Fruit fly (Drosophila melanogaster) whole organism, embryonic: ENCODE results near the gene Cad96Cb.

ENCODE experiments used
- ATbp ChIP-seq: fragments of 200-800 bp; sonication (Bioruptor generic); optimal IDR thresholded peaks from 2 replicates; lab custom pipeline; 2017; ENCODE audit warnings: missing biosample characterization, mild to moderate bottlenecking, missing genetic modification characterization, missing genetic modification reagents
- Abd-B ChIP-seq: fragments of 200-800 bp; sonication (Bioruptor generic); optimal IDR thresholded peaks from 2 replicates; lab custom pipeline; 2018; ENCODE audit warnings: missing biosample characterization, mild to moderate bottlenecking, missing genetic modification characterization, moderate library complexity
- CG10274 ChIP-seq: fragments of 200-800 bp; sonication (Bioruptor generic); optimal IDR thresholded peaks from 3 replicates; lab custom pipeline; 2017; ENCODE audit warnings: missing biosample characterization, mild to moderate bottlenecking, missing genetic modification characterization
- CG12071 ChIP-seq: fragments of 200-800 bp; sonication (Bioruptor generic); optimal IDR thresholded peaks from 3 replicates; lab custom pipeline; 2018; ENCODE audit warnings: missing biosample characterization, mild to moderate bottlenecking, missing genetic modification characterization
- CG13123 ChIP-seq: fragments of 200-800 bp; sonication (Bioruptor generic); optimal IDR thresholded peaks from 2 replicates; lab custom pipeline; 2016; ENCODE audit warnings: missing biosample characterization, missing genetic modification characterization
- CG13287 ChIP-seq: fragments of 200-800 bp; sonication (Bioruptor generic); IDR thresholded peaks from 2 replicates; pipeline ENCODE4 v1.3.6; 2022; ENCODE audit warnings: missing biosample characterization, missing genetic modification characterization; ENCODE audit not compliant: partially characterized antibody
- CG13424 ChIP-seq: fragments of 200-800 bp; sonication (Bioruptor generic); optimal IDR thresholded peaks from 2 replicates; lab custom pipeline; 2019; ENCODE audit warnings: missing biosample characterization, mild to moderate bottlenecking, missing genetic modification characterization, moderate library complexity
- CG14441 ChIP-seq: fragments of 200-800 bp; sonication (Bioruptor generic); IDR thresholded peaks from 2 replicates; pipeline ENCODE4 v1.3.6; 2022; ENCODE audit warnings: missing biosample characterization, missing genetic modification characterization
- CG15696 ChIP-seq: fragments of 200-800 bp; sonication (Bioruptor generic); optimal IDR thresholded peaks from 2 replicates; lab custom pipeline; 2019; ENCODE audit warnings: missing biosample characterization, mild to moderate bottlenecking, missing genetic modification characterization, moderate library complexity
- CG18619 ChIP-seq: fragments of 200-800 bp; sonication (Bioruptor generic); optimal IDR thresholded peaks from 3 replicates; lab custom pipeline; 2017; ENCODE audit warnings: missing biosample characterization, mild to moderate bottlenecking, missing genetic modification characterization
- CG2120 ChIP-seq: fragments of 200-800 bp; sonication (Bioruptor generic); optimal IDR thresholded peaks from 3 replicates; lab custom pipeline; 2016; ENCODE audit warnings: missing biosample characterization, missing genetic modification characterization
- CG32772 ChIP-seq: fragments of 200-800 bp; sonication (Bioruptor generic); IDR thresholded peaks from 2 replicates; pipeline ENCODE4 v1.3.6; 2022; ENCODE audit warnings: missing biosample characterization, missing genetic modification characterization
- CG33557 ChIP-seq: fragments of 200-800 bp; sonication (Bioruptor generic); optimal IDR thresholded peaks from 2 replicates; lab custom pipeline; 2019; ENCODE audit warnings: missing biosample characterization, mild to moderate bottlenecking, missing genetic modification characterization, moderate library complexity
- CG34224 ChIP-seq: fragments of 200-800 bp; sonication (Bioruptor generic); IDR thresholded peaks from 3 replicates; pipeline ENCODE4 v1.3.6; 2022; ENCODE audit warnings: missing biosample characterization, missing genetic modification characterization; ENCODE audit not compliant: partially characterized antibody
- CG6765 ChIP-seq: fragments of 200-800 bp; sonication (Bioruptor generic); optimal IDR thresholded peaks from 3 replicates; lab custom pipeline; 2017; ENCODE audit warnings: missing biosample characterization, mild to moderate bottlenecking, missing genetic modification characterization
- CoRest ChIP-seq: fragments of 200-800 bp; sonication (Bioruptor generic); optimal IDR thresholded peaks from 3 replicates; lab custom pipeline; 2018; ENCODE audit warnings: missing biosample characterization, mild to moderate bottlenecking, missing genetic modification characterization, moderate library complexity
- Dbx ChIP-seq: fragments of 200-800 bp; sonication (Bioruptor generic); IDR thresholded peaks from 3 replicates; pipeline ENCODE4 v1.3.6; 2022; ENCODE audit warnings: missing biosample characterization, missing genetic modification characterization
- Gsc ChIP-seq: fragments of 200-800 bp; sonication (Bioruptor generic); IDR thresholded peaks from 2 replicates; pipeline ENCODE4 v1.3.6; 2022; ENCODE audit warnings: missing biosample characterization, missing genetic modification characterization
- Hand ChIP-seq: fragments of 200-800 bp; sonication (Bioruptor generic); optimal IDR thresholded peaks from 2 replicates; lab custom pipeline; 2017; ENCODE audit warnings: mild to moderate bottlenecking, missing biosample characterization, missing genetic modification reagents, missing genetic modification characterization
- HmgD ChIP-seq: fragments of 200-800 bp; sonication (Bioruptor generic); optimal IDR thresholded peaks from 3 replicates; lab custom pipeline; 2016; ENCODE audit warnings: missing biosample characterization, missing genetic modification characterization
- Hr51 ChIP-seq, 2 experiments: fragments of 200-800 bp; sonication (Bioruptor generic); optimal IDR thresholded peaks; 2 replicates in 1 of 2; 3 replicates in 1 of 2; lab custom pipeline; 2016 to 2018; ENCODE audit warnings: missing biosample characterization in 2 of 2, missing genetic modification characterization in 2 of 2, mild to moderate bottlenecking in 1 of 2, moderate library complexity in 1 of 2
- Hr78 ChIP-seq, 2 experiments: fragments of 200-800 bp in 1 of 2; fragments of >200 bp in 1 of 2; sonication (Bioruptor generic) in 1 of 2; optimal IDR thresholded peaks; 2 replicates each; lab custom pipeline; 2017 to 2019; ENCODE audit warnings: missing biosample characterization in 2 of 2, missing genetic modification characterization in 2 of 2, mild to moderate bottlenecking in 1 of 2, moderate library complexity in 1 of 2
- Jarid2 ChIP-seq: fragments of 200-800 bp; sonication (Bioruptor generic); optimal IDR thresholded peaks from 3 replicates; lab custom pipeline; 2017; ENCODE audit warnings: mild to moderate bottlenecking, missing biosample characterization, missing genetic modification reagents, missing genetic modification characterization
- Lpt ChIP-seq: fragments of >200 bp; optimal IDR thresholded peaks from 2 replicates; lab custom pipeline; 2018; ENCODE audit warnings: missing biosample characterization, missing genetic modification characterization
- NC2β ChIP-seq: fragments of 200-800 bp; sonication (Bioruptor generic); optimal IDR thresholded peaks from 2 replicates; lab custom pipeline; 2016; ENCODE audit warnings: missing biosample characterization, missing genetic modification characterization
- Opbp ChIP-seq: fragments of 200-800 bp; sonication (Bioruptor generic); IDR thresholded peaks from 3 replicates; pipeline ENCODE4 v1.3.6; 2022; ENCODE audit warnings: missing biosample characterization, missing genetic modification characterization; ENCODE audit not compliant: partially characterized antibody
- Xrp1 ChIP-seq: fragments of 200-800 bp; sonication (Bioruptor generic); IDR thresholded peaks from 2 replicates; pipeline ENCODE4 v1.3.6; 2022; ENCODE audit warnings: missing biosample characterization, missing genetic modification characterization
- ase ChIP-seq: fragments of 200-800 bp; sonication (Bioruptor generic); IDR thresholded peaks from 3 replicates; pipeline ENCODE4 v1.3.6; 2022; ENCODE audit warnings: missing biosample characterization, missing genetic modification characterization
- caup ChIP-seq: fragments of 200-800 bp; sonication (Bioruptor generic); optimal IDR thresholded peaks from 3 replicates; lab custom pipeline; 2017; ENCODE audit warnings: missing biosample characterization, mild to moderate bottlenecking, missing genetic modification characterization, moderate library complexity; ENCODE audit not compliant: severe bottlenecking
- chinmo ChIP-seq: fragments of 200-800 bp; sonication (Bioruptor generic); IDR thresholded peaks from 4 replicates; pipeline ENCODE4 v1.3.6; 2022; ENCODE audit warnings: missing biosample characterization, missing genetic modification characterization; ENCODE audit not compliant: partially characterized antibody
- ci ChIP-seq: fragments of 200-800 bp; sonication (Bioruptor generic); IDR thresholded peaks from 3 replicates; pipeline ENCODE4 v1.3.6; 2022; ENCODE audit warnings: missing biosample characterization, missing genetic modification characterization
- crc ChIP-seq: fragments of 200-800 bp; sonication (Bioruptor generic); optimal IDR thresholded peaks from 2 replicates; lab custom pipeline; 2016; ENCODE audit warnings: missing biosample characterization, missing genetic modification characterization
- danr ChIP-seq: fragments of 200-800 bp; sonication (Bioruptor generic); IDR thresholded peaks from 2 replicates; pipeline ENCODE4 v1.3.6; 2022; ENCODE audit warnings: missing biosample characterization, missing genetic modification characterization
- disco-r ChIP-seq: fragments of 200-800 bp; sonication (Bioruptor generic); optimal IDR thresholded peaks from 2 replicates; lab custom pipeline; 2016; ENCODE audit warnings: missing biosample characterization, missing genetic modification characterization
- dysf ChIP-seq: fragments of 200-800 bp; sonication (Bioruptor generic); IDR thresholded peaks from 3 replicates; pipeline ENCODE4 v1.3.6; 2022; ENCODE audit warnings: missing biosample characterization, missing genetic modification characterization
- emc ChIP-seq: fragments of 200-800 bp; sonication (Bioruptor generic); optimal IDR thresholded peaks from 2 replicates; lab custom pipeline; 2016; ENCODE audit warnings: missing biosample characterization, missing genetic modification characterization
- fd96Cb ChIP-seq: fragments of 200-800 bp; sonication (Bioruptor generic); optimal IDR thresholded peaks from 2 replicates; lab custom pipeline; 2018; ENCODE audit warnings: missing biosample characterization, mild to moderate bottlenecking, missing genetic modification characterization, moderate library complexity
- gcm2 ChIP-seq: fragments of 200-800 bp; sonication (Bioruptor generic); optimal IDR thresholded peaks from 2 replicates; lab custom pipeline; 2016; ENCODE audit warnings: missing biosample characterization, missing genetic modification characterization
- ken ChIP-seq: fragments of 200-800 bp; sonication (Bioruptor generic); IDR thresholded peaks from 3 replicates; pipeline ENCODE4 v1.3.6; 2022; ENCODE audit warnings: missing biosample characterization, missing genetic modification characterization
- lola ChIP-seq, 3 experiments: fragments of >200 bp in 2 of 3; fragments of 200-800 bp in 1 of 3; sonication (Bioruptor generic) in 1 of 3; optimal IDR thresholded peaks; 2 replicates each; lab custom pipeline; 2017 to 2019; ENCODE audit warnings: missing biosample characterization in 3 of 3, missing genetic modification characterization in 3 of 3, mild to moderate bottlenecking in 1 of 3, moderate library complexity in 1 of 3
- otp ChIP-seq: fragments of 200-800 bp; sonication (Bioruptor generic); IDR thresholded peaks from 3 replicates; pipeline ENCODE4, ENCODE4 v1.3.6; 2022; ENCODE audit warnings: missing biosample characterization, missing genetic modification characterization
- pan ChIP-seq, 4 experiments: fragments of >200 bp in 3 of 4; fragments of 200-800 bp in 1 of 4; sonication (Bioruptor generic) in 1 of 4; optimal IDR thresholded peaks in 3 of 4; IDR thresholded peaks in 1 of 4; 2 replicates each; pipeline versions ENCODE4 v1.3.6 to Lab custom; 2017 to 2022; ENCODE audit warnings: missing biosample characterization in 2 of 4, missing genetic modification characterization in 2 of 4, mixed read lengths in 1 of 4
- phol ChIP-seq: fragments of 200-800 bp; sonication (Bioruptor generic); optimal IDR thresholded peaks from 3 replicates; lab custom pipeline; 2018; ENCODE audit warnings: missing biosample characterization, mild to moderate bottlenecking, missing genetic modification characterization, moderate library complexity
- repo ChIP-seq: fragments of 200-800 bp; sonication (Bioruptor generic); optimal IDR thresholded peaks from 2 replicates; lab custom pipeline; 2016; ENCODE audit warnings: missing biosample characterization, missing genetic modification characterization
- run ChIP-seq: fragments of 200-800 bp; sonication (Bioruptor generic); optimal IDR thresholded peaks from 3 replicates; lab custom pipeline; 2018; ENCODE audit warnings: missing biosample characterization, mild to moderate bottlenecking, missing genetic modification characterization
- so ChIP-seq: fragments of 200-800 bp; sonication (Bioruptor generic); IDR thresholded peaks from 3 replicates; pipeline ENCODE4 v1.3.6; 2022; ENCODE audit warnings: missing biosample characterization, missing genetic modification characterization
- wdn ChIP-seq: fragments of 200-800 bp; sonication (Bioruptor generic); IDR thresholded peaks from 2 replicates; pipeline ENCODE4 v1.3.6; 2022; ENCODE audit warnings: missing biosample characterization, missing genetic modification characterization
- zfh2 ChIP-seq: fragments of 200-800 bp; sonication (Bioruptor generic); optimal IDR thresholded peaks from 2 replicates; lab custom pipeline; 2016; ENCODE audit warnings: missing biosample characterization, missing genetic modification characterization

The Cad96Cb gene

DNA sequence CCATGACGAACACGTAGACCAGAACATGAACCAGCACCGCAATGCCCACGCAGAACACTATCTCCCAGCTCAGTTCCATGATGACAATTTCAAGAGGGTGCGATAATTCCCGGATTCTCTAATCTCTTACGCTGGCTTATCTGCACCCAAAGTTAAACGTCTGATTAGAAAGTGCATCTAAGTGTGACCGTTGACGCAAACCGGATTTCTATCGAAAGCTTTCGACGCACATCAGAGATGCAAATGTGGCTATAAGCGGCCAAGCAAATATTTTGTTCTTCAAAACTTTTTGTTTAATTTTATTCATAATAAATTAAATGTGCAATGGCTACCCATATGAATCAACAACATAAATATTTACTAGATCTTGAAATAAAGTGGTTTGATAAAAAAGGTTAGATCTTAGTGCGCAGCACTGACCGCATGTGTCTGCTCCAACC, 30.2 kb upstream of the Cad96Cb start, which contains the start of the genes Kdsr and CG11858 (continued):
- TF ChIP-seq disco-r (GFP tag; lab: Kevin White, UChicago) (peak; percentile 31), CG14441 (GFP tag; lab: Robert Waterston, UW) (peak; percentile 72), Abd-B (no peak), Hr51 (GFP tag; optimal IDR thresholded peaks at IDR 0.05; lab: Kevin White, UChicago) (peak in 1 of 2 experiments; percentile 56), Gsc (no peak), wdn (GFP tag; lab: Robert Waterston, UW) (0 out of 2 replicates have a peak, but pooled peaks have one; percentile 48), Hr78 (GFP tag; optimal IDR thresholded peaks at IDR 0.05; lab: Kevin White, UChicago) (no peak), lola (GFP tag; optimal IDR thresholded peaks at IDR 0.05; lab: Kevin White, UChicago) (peak in 1 of 3 experiments; percentile 53), fd96Cb (peak; percentile 45), phol (tag; lab: Kevin White, UChicago) (peak; percentile 75), CG13287 (GFP tag; lab: Robert Waterston, UW) (peak; percentile 64; the same call in 1 of the 2 replicates), pan (optimal IDR thresholded peaks at IDR 0.05; lab: Kevin White, UChicago) (no peak), pan (GFP tag; optimal IDR thresholded peaks at IDR 0.05 in 1 of 2, IDR thresholded peaks at IDR 0.05 in 1 of 2) (peak in 1 of 2 experiments; percentile 64), run (peak; percentile 2), ci (GFP tag; lab: Robert Waterston, UW) (peak; percentile 47), Hand (GFP tag; lab: Kevin White, UChicago) (no peak), ken (GFP tag; lab: Robert Waterston, UW) (peak; percentile 70; the same call in 2 of the 3 replicates), chinmo (GFP tag; lab: Robert Waterston, UW) (peak; percentile 95), CG33557 (GFP tag; lab: Kevin White, UChicago) (peak; percentile 26), CG18619 (peak; percentile 25), otp (GFP tag; lab: Robert Waterston, UW) (0 out of 3 replicates have a peak, but pooled peaks have one; percentile 43), so (GFP tag; lab: Robert Waterston, UW) (no peak), crc (GFP tag; lab: Kevin White, UChicago) (no peak), repo (GFP tag; lab: Kevin White, UChicago) (no peak), NC2β (GFP tag; lab: Kevin White, UChicago) (peak; percentile 46), Jarid2 (GFP tag; lab: Kevin White, UChicago) (no peak), ase (GFP tag; lab: Robert Waterston, UW) (peak; percentile 45; the same call in 1 of the 3 replicates), danr (peak; percentile 58; the same call in 1 of the 2 replicates), Opbp (GFP tag; lab: Robert Waterston, UW) (no peak), emc (no peak), CG13123 (peak; percentile 6), CG32772 (GFP tag; lab: Robert Waterston, UW) (peak; percentile 68), CG10274 (GFP tag; lab: Kevin White, UChicago) (no peak), caup (peak; percentile 58), HmgD (no peak), gcm2 (peak; percentile 28), zfh2 (GFP tag; lab: Kevin White, UChicago) (peak; percentile 71), CoRest (tag; lab: Kevin White, UChicago) (peak; percentile 71), CG34224 (GFP tag; lab: Robert Waterston, UW) (no peak), Xrp1 (GFP tag; lab: Robert Waterston, UW) (peak; percentile 76), CG12071 (GFP tag; lab: Kevin White, UChicago) (no peak), Lpt (GFP tag; lab: Kevin White, UChicago) (no peak), CG15696 (tag; lab: Kevin White, UChicago) (peak; percentile 42), CG13424 (peak; percentile 69), Dbx (GFP tag; lab: Robert Waterston, UW) (peak; percentile 61; the same call in 1 of the 3 replicates), CG2120 (GFP tag; lab: Kevin White, UChicago) (peak; percentile 82), dysf (GFP tag; lab: Robert Waterston, UW) (peak; percentile 70), ATbp (GFP tag; lab: Kevin White, UChicago) (no peak), CG6765 (GFP tag; lab: Kevin White, UChicago) (no peak)
